Fruit fly (Drosophila melanogaster): ENCODE measurements around the gene CG33287.

DNA sequence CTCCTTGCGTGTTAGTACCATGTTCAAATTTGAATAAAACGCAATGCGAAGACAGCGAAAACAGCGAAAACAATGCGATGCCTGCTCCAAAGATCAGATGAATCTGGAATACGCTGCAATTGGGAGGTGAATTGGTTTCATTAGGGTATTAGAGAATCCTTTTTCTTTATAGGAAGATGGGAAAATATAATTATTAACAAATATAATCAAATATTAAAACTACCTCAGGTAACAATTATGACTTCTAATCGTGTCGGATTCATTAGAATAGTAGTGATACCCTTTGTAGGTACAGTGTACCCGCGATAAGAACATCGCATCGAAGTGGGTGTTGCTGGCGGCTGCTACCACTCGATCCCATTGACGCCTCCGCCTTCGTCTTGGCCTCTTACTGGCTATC lies 17.4 kb upstream of the CG33287 start:
- TF ChIP-seq D1 (tag; optimal IDR thresholded peaks at IDR 0.05), result no peak
- no peak for TF ChIP-seq Ets98B (GFP tag; IDR thresholded peaks at IDR 0.05)
- no peak for TF ChIP-seq Pif1B (GFP tag; optimal IDR thresholded peaks at IDR 0.05)
- no peak for TF ChIP-seq Snoo (tag; optimal IDR thresholded peaks at IDR 0.05)

Data from whole organism, pupa.